Worm (Caenorhabditis elegans) whole organism, young adult: Measurements from ENCODE around the gene B0524.6.

Source experiments
- B0261.1 ChIP-seq: sonication (generic microtip); optimal IDR thresholded peaks from 2 replicates; lab custom pipeline; 2016; ENCODE audit warnings: mild to moderate bottlenecking, missing genetic modification characterization, moderate library complexity, missing compliant biosample characterization
- C17E4.6 ChIP-seq: fragments of 200-800 bp; sonication (Bioruptor generic); IDR thresholded peaks from 2 replicates; pipeline ENCODE4 v1.3.6; 2022; ENCODE audit warnings: missing genetic modification reagents, missing genetic modification characterization, missing compliant biosample characterization
- F33H1.4 ChIP-seq: fragments of 200-800 bp; sonication (Bioruptor generic); IDR thresholded peaks from 2 replicates; pipeline ENCODE4 v1.3.6; 2022; ENCODE audit warnings: missing genetic modification reagents, missing genetic modification characterization, missing compliant biosample characterization
- F57A8.1 ChIP-seq: fragments of 200-800 bp; sonication (Bioruptor generic); optimal IDR thresholded peaks from 2 replicates; lab custom pipeline; 2018; ENCODE audit warnings: mild to moderate bottlenecking, missing genetic modification characterization, moderate library complexity, missing compliant biosample characterization
- F57C9.4 ChIP-seq: sonication (generic microtip); optimal IDR thresholded peaks from 2 replicates; lab custom pipeline; 2017; ENCODE audit warnings: mild to moderate bottlenecking, missing genetic modification characterization, missing compliant biosample characterization
- K11D2.4 ChIP-seq: fragments of 200-800 bp; sonication (Bioruptor generic); IDR thresholded peaks from 2 replicates; pipeline ENCODE4 v1.3.6; 2022; ENCODE audit warnings: missing genetic modification reagents, missing genetic modification characterization, missing compliant biosample characterization
- K12H6.12 ChIP-seq: fragments of 200-800 bp; sonication (Bioruptor generic); optimal IDR thresholded peaks from 2 replicates; lab custom pipeline; 2018; ENCODE audit warnings: mild to moderate bottlenecking, missing genetic modification characterization, missing compliant biosample characterization
- T07F8.4 ChIP-seq: sonication (generic microtip); optimal IDR thresholded peaks from 2 replicates; lab custom pipeline; 2016; ENCODE audit warnings: mild to moderate bottlenecking, missing genetic modification characterization, moderate library complexity, missing compliant biosample characterization
- T26A5.8 ChIP-seq: sonication (generic microtip); optimal IDR thresholded peaks from 2 replicates; lab custom pipeline; 2016; ENCODE audit warnings: missing genetic modification characterization, missing compliant biosample characterization
- Y56A3A.18 ChIP-seq: fragments of 200-800 bp; sonication (Bioruptor generic); IDR thresholded peaks from 2 replicates; pipeline ENCODE4 v1.3.6; 2022; ENCODE audit warnings: missing genetic modification reagents, missing genetic modification characterization, missing compliant biosample characterization
- atf-7 ChIP-seq: sonication (generic microtip); optimal IDR thresholded peaks from 2 replicates; lab custom pipeline; 2017; ENCODE audit warnings: mild to moderate bottlenecking, missing genetic modification characterization, missing compliant biosample characterization
- attf-6 ChIP-seq: fragments of 200-800 bp; sonication (Bioruptor generic); IDR thresholded peaks from 2 replicates; pipeline ENCODE4 v1.3.6; 2022; ENCODE audit warnings: missing genetic modification reagents, missing genetic modification characterization, missing compliant biosample characterization
- bed-1 ChIP-seq: fragments of 200-800 bp; sonication (Bioruptor generic); IDR thresholded peaks from 2 replicates; pipeline ENCODE4 v1.3.6; 2022; ENCODE audit warnings: missing genetic modification reagents, missing genetic modification characterization, missing compliant biosample characterization
- ceh-27 ChIP-seq: fragments of 200-800 bp; sonication (Bioruptor generic); optimal IDR thresholded peaks from 2 replicates; lab custom pipeline; 2018; ENCODE audit warnings: mild to moderate bottlenecking, missing genetic modification characterization, moderate library complexity, missing compliant biosample characterization
- ceh-40 ChIP-seq: fragments of 200-800 bp; sonication (Bioruptor generic); IDR thresholded peaks from 2 replicates; pipeline ENCODE4 v1.3.6; 2022; ENCODE audit warnings: missing genetic modification characterization, missing compliant biosample characterization
- dox-1 ChIP-seq: fragments of 200-800 bp; sonication (Bioruptor generic); IDR thresholded peaks from 2 replicates; pipeline ENCODE4 v1.3.6; 2022; ENCODE audit warnings: missing genetic modification reagents, missing genetic modification characterization, missing compliant biosample characterization
- dpl-1 ChIP-seq: fragments of 150-350 bp; optimal IDR thresholded peaks from 2 replicates; lab custom pipeline; 2014; ENCODE audit warnings: missing biosample characterization, missing genetic modification reagents, missing genetic modification characterization
- egrh-3 ChIP-seq: fragments of 200-800 bp; sonication (Bioruptor generic); IDR thresholded peaks from 2 replicates; pipeline ENCODE4 v1.3.6; 2022; ENCODE audit warnings: missing genetic modification reagents, missing genetic modification characterization, missing compliant biosample characterization
- ekl-4 ChIP-seq: fragments of 200-800 bp; sonication (Bioruptor generic); IDR thresholded peaks from 2 replicates; pipeline ENCODE4 v1.3.6; 2022; ENCODE audit warnings: missing genetic modification reagents, missing genetic modification characterization, missing compliant biosample characterization
- fkh-3 ChIP-seq: sonication (generic microtip); optimal IDR thresholded peaks from 2 replicates; lab custom pipeline; 2016; ENCODE audit warnings: mild to moderate bottlenecking, missing genetic modification characterization, missing compliant biosample characterization
- hlh-26 ChIP-seq: fragments of 200-800 bp; sonication (Bioruptor generic); conservative IDR thresholded peaks from 2 replicates; pipeline ENCODE4 v1.3.6; 2022; ENCODE audit warnings: missing genetic modification reagents, missing genetic modification characterization, missing compliant biosample characterization
- lin-40 ChIP-seq: sonication (generic microtip); optimal IDR thresholded peaks from 2 replicates; lab custom pipeline; 2016; ENCODE audit warnings: missing genetic modification characterization, mild to moderate bottlenecking, missing compliant biosample characterization, missing genotype, missing genetic modification reagents
- lin-54 ChIP-seq: fragments of 200-800 bp; sonication (Bioruptor generic); optimal IDR thresholded peaks from 2 replicates; lab custom pipeline; 2018; ENCODE audit warnings: mild to moderate bottlenecking, missing genetic modification characterization, missing compliant biosample characterization
- lir-1 ChIP-seq: fragments of 200-800 bp; sonication (Bioruptor generic); conservative IDR thresholded peaks from 2 replicates; pipeline ENCODE4 v1.3.6; 2022; ENCODE audit warnings: missing genetic modification reagents, missing genetic modification characterization, missing compliant biosample characterization
- lsl-1 ChIP-seq: fragments of 200-800 bp; sonication (Bioruptor generic); optimal IDR thresholded peaks from 2 replicates; lab custom pipeline; 2018; ENCODE audit warnings: mild to moderate bottlenecking, missing genetic modification characterization, moderate library complexity, missing compliant biosample characterization
- madf-6 ChIP-seq: fragments of 200-800 bp; sonication (Bioruptor generic); IDR thresholded peaks from 2 replicates; pipeline ENCODE4 v1.3.6; 2022; ENCODE audit warnings: missing genetic modification reagents, missing genetic modification characterization, missing compliant biosample characterization
- mcd-1 ChIP-seq: fragments of 200-800 bp; sonication (Bioruptor generic); IDR thresholded peaks from 2 replicates; pipeline ENCODE4 v1.3.6; 2022; ENCODE audit warnings: missing genetic modification reagents, missing genetic modification characterization, missing compliant biosample characterization
- mes-4 ChIP-seq: sonication (generic microtip); optimal IDR thresholded peaks from 2 replicates; lab custom pipeline; 2016; ENCODE audit warnings: missing genotype, missing genetic modification characterization, missing compliant biosample characterization
- nhr-179 ChIP-seq: sonication (generic microtip); optimal IDR thresholded peaks from 2 replicates; lab custom pipeline; 2016; ENCODE audit warnings: mild to moderate bottlenecking, missing genetic modification characterization, missing compliant biosample characterization
- nhr-27 ChIP-seq: fragments of 200-800 bp; sonication (Bioruptor generic); optimal IDR thresholded peaks from 2 replicates; lab custom pipeline; 2018; ENCODE audit warnings: mild to moderate bottlenecking, missing genetic modification characterization, moderate library complexity, missing compliant biosample characterization
- nhr-80 ChIP-seq: sonication (generic microtip); optimal IDR thresholded peaks from 2 replicates; lab custom pipeline; 2016; ENCODE audit warnings: missing genetic modification characterization, missing compliant biosample characterization
- nhr-90 ChIP-seq: sonication (generic microtip); optimal IDR thresholded peaks from 2 replicates; lab custom pipeline; 2016; ENCODE audit warnings: missing genotype, mild to moderate bottlenecking, missing genetic modification characterization, missing compliant biosample characterization
- pbrm-1 ChIP-seq: fragments of 200-800 bp; sonication (Bioruptor generic); IDR thresholded peaks from 2 replicates; pipeline ENCODE4 v1.3.6; 2022; ENCODE audit warnings: missing genetic modification reagents, missing genetic modification characterization, missing compliant biosample characterization
- rec-8 ChIP-seq, 2 experiments: sonication (generic microtip); optimal IDR thresholded peaks; 2 replicates each; lab custom pipeline; 2016; ENCODE audit warnings: mild to moderate bottlenecking in 2 of 2, missing genetic modification characterization in 2 of 2, missing genetic modification reagents in 2 of 2, missing genotype in 2 of 2, missing biosample characterization in 1 of 2, missing compliant biosample characterization in 1 of 2, moderate library complexity in 1 of 2
- sdz-38 ChIP-seq: sonication (generic microtip); optimal IDR thresholded peaks from 2 replicates; lab custom pipeline; 2016; ENCODE audit warnings: missing genotype, missing genetic modification characterization, missing compliant biosample characterization
- snpc-1.3 ChIP-seq: sonication (generic microtip); optimal IDR thresholded peaks from 2 replicates; lab custom pipeline; 2017; ENCODE audit warnings: missing genetic modification characterization, mild to moderate bottlenecking, missing compliant biosample characterization, antibody characterized with exemption, moderate library complexity, missing genotype, missing genetic modification reagents; ENCODE audit not compliant: insufficient read depth
- tbp1 ChIP-seq: fragments of 200-800 bp; sonication (Bioruptor generic); optimal IDR thresholded peaks from 2 replicates; lab custom pipeline; 2018; ENCODE audit warnings: mild to moderate bottlenecking, missing genetic modification characterization, missing compliant biosample characterization
- tbx-9 ChIP-seq: sonication (generic microtip); optimal IDR thresholded peaks from 2 replicates; lab custom pipeline; 2016; ENCODE audit warnings: borderline replicate concordance, missing genetic modification characterization, inconsistent platforms, missing compliant biosample characterization
- unc-130 ChIP-seq: sonication (generic microtip); optimal IDR thresholded peaks from 2 replicates; lab custom pipeline; 2016; ENCODE audit warnings: missing genetic modification reagents, missing genetic modification characterization, missing compliant biosample characterization
- unc-62 ChIP-seq: fragments of 150-350 bp; optimal IDR thresholded peaks from 2 replicates; lab custom pipeline; 2014; ENCODE audit warnings: missing biosample characterization, missing genetic modification reagents, missing genetic modification characterization
- xnd-1 ChIP-seq: sonication (generic microtip); optimal IDR thresholded peaks from 2 replicates; lab custom pipeline; 2016; ENCODE audit warnings: missing genotype, missing genetic modification reagents, missing genetic modification characterization, missing compliant biosample characterization
- zfh-2 ChIP-seq: fragments of 200-800 bp; sonication (Bioruptor generic); conservative IDR thresholded peaks from 2 replicates; pipeline ENCODE4 v1.3.6; 2022; ENCODE audit warnings: missing genetic modification reagents, missing genetic modification characterization, missing compliant biosample characterization
- ztf-18 ChIP-seq: sonication (generic microtip); optimal IDR thresholded peaks from 2 replicates; lab custom pipeline; 2016; ENCODE audit warnings: missing genotype, mild to moderate bottlenecking, missing genetic modification characterization, missing compliant biosample characterization
- ztf-22 ChIP-seq: fragments of 200-800 bp; sonication (Bioruptor generic); optimal IDR thresholded peaks from 2 replicates; lab custom pipeline; 2018; ENCODE audit warnings: mild to moderate bottlenecking, missing genetic modification characterization, moderate library complexity, missing compliant biosample characterization
- ztf-25 ChIP-seq: fragments of 200-800 bp; sonication (Bioruptor generic); IDR thresholded peaks from 2 replicates; pipeline ENCODE4 v1.3.6; 2022; ENCODE audit warnings: missing genetic modification reagents, missing genetic modification characterization, missing compliant biosample characterization
- ztf-26 ChIP-seq: sonication (generic microtip); optimal IDR thresholded peaks from 2 replicates; lab custom pipeline; 2017; ENCODE audit warnings: missing genetic modification characterization, missing compliant biosample characterization
- ztf-28 ChIP-seq: fragments of 200-800 bp; sonication (Bioruptor generic); IDR thresholded peaks from 2 replicates; pipeline ENCODE4 v1.3.6; 2022; ENCODE audit warnings: missing genetic modification reagents, missing genetic modification characterization, missing compliant biosample characterization

B0524.6 gene

ce11 chrIII:1860129-1860528 lies 45.3 kb downstream of the B0524.6 start, which contains the start of gene ttc-7:
TSS of gene ttc-7 (plus strand) at chrIII:1860429.
- no peak for TF ChIP-seq ztf-28 (GFP tag; lab: Robert Waterston, UW)
- TF ChIP-seq nhr-90 (tag; lab: Kevin White, UChicago), result no peak
- TF ChIP-seq dpl-1, result no peak
- TF ChIP-seq ztf-25 (GFP tag; lab: Robert Waterston, UW), result no peak
- no peak for TF ChIP-seq madf-6 (GFP tag; lab: Robert Waterston, UW)
- TF ChIP-seq egrh-3 (GFP tag; lab: Robert Waterston, UW), result no peak
- no peak for TF ChIP-seq lir-1
- no peak for TF ChIP-seq lin-40 (tag; lab: Kevin White, UChicago)
- no peak for TF ChIP-seq lin-54 (GFP tag; lab: Kevin White, UChicago)
- TF ChIP-seq tbp1 (GFP tag; lab: Kevin White, UChicago), result no peak
- TF ChIP-seq T26A5.8, result no peak
- TF ChIP-seq hlh-26 (GFP tag; lab: Robert Waterston, UW), result no peak
- no peak for TF ChIP-seq B0261.1 (tag; lab: Kevin White, UChicago)
- no peak for TF ChIP-seq unc-130
- TF ChIP-seq, all 124 proteins: peak for 0

ce11 chrIII:1859532-1859931 lies 45.9 kb downstream of the B0524.6 start, which contains the start of gene ddp-1:
TSS of gene ddp-1 (plus strand) at chrIII:1859888.
- TF ChIP-seq K11D2.4, result peak; percentile 96
- TF ChIP-seq mcd-1 (GFP tag; lab: Robert Waterston, UW), result peak; percentile 97
- TF ChIP-seq tbx-9 (tag; lab: Kevin White, UChicago), result no peak
- TF ChIP-seq atf-7 (tag; lab: Kevin White, UChicago), result peak; percentile 91
- peak; percentile 72 for TF ChIP-seq xnd-1 (tag; lab: Kevin White, UChicago)
- no peak for TF ChIP-seq sdz-38 (tag; lab: Kevin White, UChicago)
- 0 out of 2 replicates have a peak, but pooled peaks have one; percentile 31 for TF ChIP-seq egrh-3 (GFP tag; lab: Robert Waterston, UW)
- 0 out of 2 replicates have a peak, but pooled peaks have one; percentile 58 for TF ChIP-seq ztf-28 (GFP tag; lab: Robert Waterston, UW)
- peak; percentile 96 for TF ChIP-seq dox-1
- TF ChIP-seq attf-6, result peak; percentile 57; the same call in 1 of the 2 replicates
- TF ChIP-seq K12H6.12 (tag; lab: Kevin White, UChicago), result peak; percentile 63
- TF ChIP-seq mes-4 (tag; lab: Kevin White, UChicago), result peak; percentile 5
- TF ChIP-seq pbrm-1 (GFP tag; lab: Robert Waterston, UW), result peak; percentile 95
- TF ChIP-seq nhr-27 (tag; lab: Kevin White, UChicago), result peak; percentile 55
- TF ChIP-seq ceh-40 (GFP tag; lab: Robert Waterston, UW), result no peak
- TF ChIP-seq Y56A3A.18 (GFP tag; lab: Robert Waterston, UW), result peak; percentile 97
- peak; percentile 100 for TF ChIP-seq ztf-18
- peak; percentile 47 for TF ChIP-seq nhr-80 (tag; lab: Kevin White, UChicago)
- peak; percentile 88 for TF ChIP-seq lsl-1 (GFP tag; lab: Kevin White, UChicago)
- TF ChIP-seq ztf-26 (tag; lab: Kevin White, UChicago), result peak; percentile 93
- TF ChIP-seq snpc-1.3 (tag; lab: Kevin White, UChicago), result peak; percentile 86
- TF ChIP-seq unc-62 (GFP tag; lab: Kevin White, UChicago), result no peak
- TF ChIP-seq bed-1, result no peak
- TF ChIP-seq ceh-27 (GFP tag; lab: Kevin White, UChicago), result peak; percentile 86
- TF ChIP-seq lin-54 (GFP tag; lab: Kevin White, UChicago), result peak; percentile 100
- TF ChIP-seq F33H1.4 (GFP tag; lab: Robert Waterston, UW), result peak; percentile 84
- TF ChIP-seq F57C9.4 (tag; lab: Kevin White, UChicago), result peak; percentile 88
- TF ChIP-seq F57A8.1, result no peak
- TF ChIP-seq ztf-22 (GFP tag; lab: Kevin White, UChicago), result no peak
- peak; percentile 98 for TF ChIP-seq ekl-4 (GFP tag; lab: Robert Waterston, UW)
- no peak for TF ChIP-seq nhr-179 (tag; lab: Kevin White, UChicago)
- peak; percentile 49 for TF ChIP-seq fkh-3 (tag; lab: Kevin White, UChicago)
- TF ChIP-seq T07F8.4 (tag; lab: Kevin White, UChicago), result peak; percentile 46
- peak; percentile 62 for TF ChIP-seq zfh-2 (GFP tag; lab: Robert Waterston, UW)
- TF ChIP-seq rec-8 (tag; optimal IDR thresholded peaks at IDR 0.05; lab: Kevin White, UChicago), result peak in 1 of 2 experiments; percentile 53
- TF ChIP-seq C17E4.6, result peak; percentile 88
- TF ChIP-seq lir-1, result peak; percentile 86
